Worm (Caenorhabditis elegans): Measurements from ENCODE around the gene C34F6.9.

Gene C34F6.9

DNA sequence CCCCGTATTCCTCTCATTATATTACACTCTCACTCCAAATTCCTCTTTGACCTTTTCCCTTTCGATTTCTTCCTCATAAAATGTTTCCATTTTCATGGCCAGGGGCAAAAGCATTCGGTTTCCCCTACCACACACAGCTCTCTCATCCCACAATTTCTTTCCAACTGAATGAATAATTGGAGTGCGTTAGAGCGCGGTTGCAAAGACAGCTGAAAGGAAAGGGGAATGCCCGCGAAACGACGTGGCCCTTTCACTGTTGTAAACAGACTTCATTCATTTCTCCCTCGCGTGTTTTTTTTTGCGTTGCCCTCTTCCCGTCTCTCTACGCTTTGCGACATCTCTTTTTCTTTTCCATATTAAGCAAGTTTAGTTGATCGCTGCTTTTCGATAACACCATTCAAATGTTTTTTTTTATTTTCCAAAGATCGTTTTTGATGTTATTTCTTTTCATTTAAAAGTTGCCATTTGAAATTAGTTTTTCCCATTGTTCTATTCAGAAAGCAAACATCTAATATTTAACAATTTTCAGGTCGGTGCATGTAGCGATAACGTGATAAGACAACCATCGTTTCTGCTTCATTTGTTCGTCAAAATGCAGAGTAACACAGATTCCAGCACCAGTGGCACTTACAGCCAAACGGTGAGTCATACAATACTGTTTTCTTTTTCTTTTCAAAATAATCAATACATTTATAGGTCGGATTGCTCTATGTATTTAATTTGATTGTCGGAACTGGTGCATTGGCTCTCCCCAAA, 40.0 kb upstream of the C34F6.9 start, which contains the start of gene C03A3.2:
TSS of gene C03A3.2 (plus strand) at position 530 of the 756 bp plus-strand sequence.
- TF ChIP-seq snpc-4 (tag; optimal IDR thresholded peaks at IDR 0.05) = peak; percentile 5
- TF ChIP-seq pqm-1 (tag; optimal IDR thresholded peaks at IDR 0.05) = peak; percentile 85
- peak; percentile 43 for TF ChIP-seq pha-4 (tag; optimal IDR thresholded peaks at IDR 0.05)
- peak; percentile 54 for TF ChIP-seq nhr-23 (tag; optimal IDR thresholded peaks at IDR 0.05)
- no peak for TF ChIP-seq unc-62 (GFP tag; optimal IDR thresholded peaks at IDR 0.05)
- peak; percentile 42 for TF ChIP-seq elt-1 (tag; optimal IDR thresholded peaks at IDR 0.05)
- no peak for TF ChIP-seq nhr-76 (tag; optimal IDR thresholded peaks at IDR 0.05)
- peak; percentile 43 for TF ChIP-seq elt-2 (tag; optimal IDR thresholded peaks at IDR 0.05)
- no peak for TF ChIP-seq ceh-16 (tag; optimal IDR thresholded peaks at IDR 0.05)
- TF ChIP-seq eor-1 (tag; optimal IDR thresholded peaks at IDR 0.05) = no peak
- TF ChIP-seq egl-5 (tag; optimal IDR thresholded peaks at IDR 0.05) = peak; percentile 95
- TF ChIP-seq nhr-43 (tag; optimal IDR thresholded peaks at IDR 0.05; ENCODE audit: poor library complexity, severe bottlenecking) = no peak
- TF ChIP-seq fkh-10 (GFP tag; optimal IDR thresholded peaks at IDR 0.05) = peak; percentile 17
- no peak for TF ChIP-seq lsy-12 (tag; optimal IDR thresholded peaks at IDR 0.05)
- TF ChIP-seq ama-1 (optimal IDR thresholded peaks at IDR 0.05) = no peak
- TF ChIP-seq lin-39 (tag; optimal IDR thresholded peaks at IDR 0.05) = peak; percentile 98
- TF ChIP-seq ztf-11 (tag; optimal IDR thresholded peaks at IDR 0.05) = no peak
- TF ChIP-seq R02D3.7 (tag; optimal IDR thresholded peaks at IDR 0.05) = no peak
- peak; percentile 23 for TF ChIP-seq egl-27 (tag; optimal IDR thresholded peaks at IDR 0.05)
- TF ChIP-seq hmg-11 (tag; optimal IDR thresholded peaks at IDR 0.05) = peak; percentile 84
- TF ChIP-seq nfya-1 (tag; optimal IDR thresholded peaks at IDR 0.05; ENCODE audit: insufficient read depth) = peak; percentile 88
- no peak for TF ChIP-seq nhr-12 (tag; optimal IDR thresholded peaks at IDR 0.05)
- no peak for TF ChIP-seq nhr-77 (tag; optimal IDR thresholded peaks at IDR 0.05)
- no peak for TF ChIP-seq skn-1 (tag; optimal IDR thresholded peaks at IDR 0.05)
- no peak for TF ChIP-seq ceh-9 (tag; optimal IDR thresholded peaks at IDR 0.05)
- TF ChIP-seq lin-15B (tag; optimal IDR thresholded peaks at IDR 0.05) = peak; percentile 78
- TF ChIP-seq ztf-4 (tag; optimal IDR thresholded peaks at IDR 0.05) = no peak
- TF ChIP-seq nhr-25 (tag; optimal IDR thresholded peaks at IDR 0.05) = peak; percentile 83
- no peak for TF ChIP-seq zag-1 (tag; optimal IDR thresholded peaks at IDR 0.05)
- no peak for TF ChIP-seq nhr-237 (tag; optimal IDR thresholded peaks at IDR 0.05)
- TF ChIP-seq mml-1 (tag; optimal IDR thresholded peaks at IDR 0.05) = no peak
- no peak for TF ChIP-seq nhr-28 (tag; optimal IDR thresholded peaks at IDR 0.05)
- TF ChIP-seq ZK546.5 (tag; optimal IDR thresholded peaks at IDR 0.05) = no peak
- TF ChIP-seq nhr-67 (tag; optimal IDR thresholded peaks at IDR 0.05) = no peak
- TF ChIP-seq nhr-11 (tag; optimal IDR thresholded peaks at IDR 0.05) = no peak
- TF ChIP-seq tbx-2 (tag; optimal IDR thresholded peaks at IDR 0.05) = peak; percentile 19
- no peak for TF ChIP-seq sea-2 (GFP tag; optimal IDR thresholded peaks at IDR 0.05)
- no peak for TF ChIP-seq elt-3 (tag; optimal IDR thresholded peaks at IDR 0.05)
- no peak for TF ChIP-seq mdl-1 (tag; optimal IDR thresholded peaks at IDR 0.05)
- no peak for TF ChIP-seq unc-39 (tag; optimal IDR thresholded peaks at IDR 0.05)
- TF ChIP-seq daf-12 (tag; optimal IDR thresholded peaks at IDR 0.05) = no peak
- TF ChIP-seq aly-2 (tag; optimal IDR thresholded peaks at IDR 0.05) = no peak
- TF ChIP-seq ceh-28 (tag; optimal IDR thresholded peaks at IDR 0.05) = no peak

ce11 chrX:11257071-11257470, 34.6 kb upstream of the C34F6.9 start, which contains the start of gene C03A3.1:
TSS of gene C03A3.1 (plus strand) at chrX:11257361.
- TF ChIP-seq lin-39 (tag; optimal IDR thresholded peaks at IDR 0.05) (peak; percentile 83), nfya-1 (tag; optimal IDR thresholded peaks at IDR 0.05; ENCODE audit: insufficient read depth) (peak; percentile 44), ceh-82 (tag; optimal IDR thresholded peaks at IDR 0.05) (no peak), pha-4 (tag; optimal IDR thresholded peaks at IDR 0.05) (no peak), lin-15B (tag; optimal IDR thresholded peaks at IDR 0.05) (peak; percentile 21), mdl-1 (tag; optimal IDR thresholded peaks at IDR 0.05) (no peak), R02D3.7 (tag; optimal IDR thresholded peaks at IDR 0.05) (no peak), hmg-11 (tag; optimal IDR thresholded peaks at IDR 0.05) (peak; percentile 39), aly-2 (tag; optimal IDR thresholded peaks at IDR 0.05) (no peak), jun-1 (tag; optimal IDR thresholded peaks at IDR 0.05) (no peak)

Data from whole organism, L3 larva.